Fruit fly (Drosophila melanogaster) whole organism, embryonic: ENCODE results near the gene Alg12.

ENCODE experiments used
- Bdp1 ChIP-seq: fragments of 200-800 bp; sonication (Bioruptor generic); optimal IDR thresholded peaks from 3 replicates; lab custom pipeline; 2016; ENCODE audit warnings: missing biosample characterization, missing genetic modification characterization
- Bgb ChIP-seq: fragments of 200-800 bp; sonication (Bioruptor generic); IDR thresholded peaks from 2 replicates; pipeline ENCODE4 v1.3.6; 2022; ENCODE audit warnings: missing biosample characterization, missing genetic modification characterization; ENCODE audit not compliant: partially characterized antibody
- CG10654 ChIP-seq: fragments of 200-800 bp; sonication (Bioruptor generic); optimal IDR thresholded peaks from 2 replicates; lab custom pipeline; 2016; ENCODE audit warnings: missing biosample characterization, missing genetic modification characterization
- CG12659 ChIP-seq: fragments of 200-800 bp; sonication (Bioruptor generic); optimal IDR thresholded peaks from 3 replicates; lab custom pipeline; 2017; ENCODE audit warnings: mild to moderate bottlenecking, missing biosample characterization, missing genetic modification reagents, missing genetic modification characterization
- CG15514 ChIP-seq: fragments of 200-800 bp; sonication (Bioruptor generic); optimal IDR thresholded peaks from 3 replicates; lab custom pipeline; 2017; ENCODE audit warnings: missing biosample characterization, missing genetic modification characterization, mild to moderate bottlenecking, moderate library complexity, missing genetic modification reagents
- CG16813 ChIP-seq: fragments of 200-800 bp; sonication (Bioruptor generic); IDR thresholded peaks from 3 replicates; pipeline ENCODE4 v1.3.6; 2022; ENCODE audit warnings: missing biosample characterization, missing genetic modification characterization; ENCODE audit not compliant: partially characterized antibody
- CG18262 ChIP-seq: fragments of 200-800 bp; optimal IDR thresholded peaks from 3 replicates; lab custom pipeline; 2019; ENCODE audit warnings: missing biosample characterization, mild to moderate bottlenecking, missing genetic modification characterization, moderate library complexity
- CG18764 ChIP-seq: fragments of 200-800 bp; sonication (Bioruptor generic); optimal IDR thresholded peaks from 3 replicates; lab custom pipeline; 2016; ENCODE audit warnings: missing biosample characterization, missing genetic modification characterization
- CG2889 ChIP-seq: fragments of 200-800 bp; sonication (Bioruptor generic); IDR thresholded peaks from 3 replicates; pipeline ENCODE4 v1.3.6; 2022; ENCODE audit warnings: missing biosample characterization, missing genetic modification characterization
- CG31224 ChIP-seq: fragments of 200-800 bp; sonication (Bioruptor generic); IDR thresholded peaks from 2 replicates; pipeline ENCODE4 v1.3.6; 2022; ENCODE audit warnings: missing biosample characterization, missing genetic modification characterization
- CG6689 ChIP-seq: fragments of 200-800 bp; sonication (Bioruptor generic); IDR thresholded peaks from 2 replicates; pipeline ENCODE4 v1.3.6; 2022; ENCODE audit warnings: missing biosample characterization, missing genetic modification characterization
- CG7963 ChIP-seq: fragments of 200-800 bp; sonication (Bioruptor generic); IDR thresholded peaks from 3 replicates; pipeline ENCODE4 v1.3.6; 2022; ENCODE audit warnings: missing biosample characterization, missing genetic modification characterization; ENCODE audit not compliant: partially characterized antibody
- CG7987 ChIP-seq: fragments of 200-800 bp; sonication (Bioruptor generic); optimal IDR thresholded peaks from 2 replicates; lab custom pipeline; 2018; ENCODE audit warnings: missing biosample characterization, mild to moderate bottlenecking, missing genetic modification characterization, moderate library complexity
- CG8944 ChIP-seq: fragments of 200-800 bp; sonication (Bioruptor generic); optimal IDR thresholded peaks from 3 replicates; lab custom pipeline; 2016; ENCODE audit warnings: missing biosample characterization, missing genetic modification characterization
- CHES-1-like ChIP-seq: fragments of 200-800 bp; sonication (Bioruptor generic); optimal IDR thresholded peaks from 2 replicates; lab custom pipeline; 2016; ENCODE audit warnings: missing biosample characterization, missing genetic modification characterization
- CkIIα-i1 ChIP-seq: fragments of 200-800 bp; sonication (Bioruptor generic); IDR thresholded peaks from 2 replicates; pipeline ENCODE4 v1.3.6; 2022; ENCODE audit warnings: missing biosample characterization, missing genetic modification characterization
- D ChIP-seq, 2 experiments: fragments of 200-800 bp in 1 of 2; fragments of >200 bp in 1 of 2; sonication (Bioruptor generic) in 1 of 2; optimal IDR thresholded peaks; 2 replicates in 1 of 2; 3 replicates in 1 of 2; lab custom pipeline; 2017; ENCODE audit warnings: mild to moderate bottlenecking in 1 of 2, missing biosample characterization in 1 of 2, missing genetic modification characterization in 1 of 2, missing genetic modification reagents in 1 of 2
- H2.0 ChIP-seq: fragments of 200-800 bp; sonication (Bioruptor generic); IDR thresholded peaks from 2 replicates; pipeline ENCODE4 v1.3.6; 2022; ENCODE audit warnings: missing biosample characterization, missing genetic modification characterization
- Hr51 ChIP-seq, 2 experiments: fragments of 200-800 bp; sonication (Bioruptor generic); optimal IDR thresholded peaks; 2 replicates in 1 of 2; 3 replicates in 1 of 2; lab custom pipeline; 2016 to 2018; ENCODE audit warnings: missing biosample characterization in 2 of 2, missing genetic modification characterization in 2 of 2, mild to moderate bottlenecking in 1 of 2, moderate library complexity in 1 of 2
- Jarid2 ChIP-seq: fragments of 200-800 bp; sonication (Bioruptor generic); optimal IDR thresholded peaks from 3 replicates; lab custom pipeline; 2017; ENCODE audit warnings: mild to moderate bottlenecking, missing biosample characterization, missing genetic modification reagents, missing genetic modification characterization
- Mes4 ChIP-seq: fragments of 200-800 bp; sonication (Bioruptor generic); optimal IDR thresholded peaks from 2 replicates; lab custom pipeline; 2016; ENCODE audit warnings: missing biosample characterization, missing genetic modification characterization
- NfI ChIP-seq: fragments of 200-800 bp; sonication (Bioruptor generic); optimal IDR thresholded peaks from 3 replicates; lab custom pipeline; 2018; ENCODE audit warnings: missing biosample characterization, mild to moderate bottlenecking, missing genetic modification characterization, moderate library complexity
- Pdp1 ChIP-seq, 2 experiments: fragments of 200-800 bp; sonication (Bioruptor generic); optimal IDR thresholded peaks; 3 replicates each; lab custom pipeline; 2016; ENCODE audit warnings: missing biosample characterization in 2 of 2, missing genetic modification characterization in 2 of 2, mild to moderate bottlenecking in 1 of 2, moderate library complexity in 1 of 2
- Six4 ChIP-seq: fragments of 200-800 bp; sonication (Bioruptor generic); optimal IDR thresholded peaks from 2 replicates; lab custom pipeline; 2016; ENCODE audit warnings: missing biosample characterization, missing genetic modification characterization
- Sox102F ChIP-seq: fragments of 200-800 bp; sonication (Bioruptor generic); optimal IDR thresholded peaks from 2 replicates; lab custom pipeline; 2018; ENCODE audit warnings: missing biosample characterization, mild to moderate bottlenecking, missing genetic modification characterization, moderate library complexity
- Usf ChIP-seq: fragments of 200-800 bp; sonication (Bioruptor generic); optimal IDR thresholded peaks from 2 replicates; lab custom pipeline; 2017; ENCODE audit warnings: missing genotype, missing biosample characterization, missing genetic modification characterization
- bbx ChIP-seq: fragments of 200-800 bp; sonication (Bioruptor generic); IDR thresholded peaks from 2 replicates; pipeline ENCODE4 v1.3.6; 2022; ENCODE audit warnings: missing biosample characterization, missing genetic modification characterization; ENCODE audit not compliant: partially characterized antibody
- br ChIP-seq: fragments of >200 bp; optimal IDR thresholded peaks from 2 replicates; lab custom pipeline; 2017
- crp ChIP-seq, 2 experiments: fragments of 200-800 bp; sonication (Bioruptor generic); optimal IDR thresholded peaks; 2 replicates in 1 of 2; 3 replicates in 1 of 2; lab custom pipeline; 2017; ENCODE audit warnings: missing biosample characterization in 2 of 2, missing genetic modification characterization in 2 of 2, mild to moderate bottlenecking in 1 of 2, moderate library complexity in 1 of 2
- cwo ChIP-seq: fragments of 200-800 bp; sonication (Bioruptor generic); optimal IDR thresholded peaks from 3 replicates; lab custom pipeline; 2017; ENCODE audit warnings: missing biosample characterization, missing genetic modification characterization, mild to moderate bottlenecking, moderate library complexity, missing genetic modification reagents
- dati ChIP-seq: fragments of 200-800 bp; sonication (Bioruptor generic); IDR thresholded peaks from 2 replicates; pipeline ENCODE4 v1.3.6; 2022; ENCODE audit warnings: missing biosample characterization, missing genetic modification characterization
- dm ChIP-seq: fragments of 200-800 bp; sonication (Bioruptor generic); optimal IDR thresholded peaks from 3 replicates; lab custom pipeline; 2016; ENCODE audit warnings: missing biosample characterization, missing genetic modification characterization
- dmrt11E ChIP-seq: fragments of 200-800 bp; sonication (Bioruptor generic); optimal IDR thresholded peaks from 3 replicates; lab custom pipeline; 2018; ENCODE audit warnings: missing biosample characterization, mild to moderate bottlenecking, missing genetic modification characterization, moderate library complexity
- emc ChIP-seq: fragments of 200-800 bp; sonication (Bioruptor generic); optimal IDR thresholded peaks from 2 replicates; lab custom pipeline; 2016; ENCODE audit warnings: missing biosample characterization, missing genetic modification characterization
- fd102C ChIP-seq: fragments of 200-800 bp; sonication (Bioruptor generic); optimal IDR thresholded peaks from 2 replicates; lab custom pipeline; 2018; ENCODE audit warnings: missing biosample characterization, mild to moderate bottlenecking, missing genetic modification characterization, moderate library complexity
- fd3F ChIP-seq: fragments of 200-800 bp; sonication (Bioruptor generic); optimal IDR thresholded peaks from 2 replicates; lab custom pipeline; 2018; ENCODE audit warnings: missing biosample characterization, mild to moderate bottlenecking, missing genetic modification characterization, moderate library complexity
- gfzf ChIP-seq: fragments of 200-800 bp; sonication (Bioruptor generic); optimal IDR thresholded peaks from 2 replicates; lab custom pipeline; 2016; ENCODE audit warnings: missing biosample characterization, mild to moderate bottlenecking, missing genetic modification characterization, moderate library complexity
- hkb ChIP-seq, 2 experiments: fragments of 200-800 bp in 1 of 2; fragments of >200 bp in 1 of 2; sonication (Bioruptor generic) in 1 of 2; IDR thresholded peaks in 1 of 2; optimal IDR thresholded peaks in 1 of 2; 2 replicates each; pipeline versions ENCODE4 v1.3.6 to Lab custom; 2017 to 2022; ENCODE audit warnings: missing biosample characterization in 1 of 2, missing genetic modification characterization in 1 of 2
- hth ChIP-seq: fragments of >200 bp; optimal IDR thresholded peaks from 2 replicates; lab custom pipeline; 2017; ENCODE audit warnings: inconsistent platforms
- jing ChIP-seq: fragments of 200-800 bp; sonication (Bioruptor generic); optimal IDR thresholded peaks from 2 replicates; lab custom pipeline; 2018; ENCODE audit warnings: missing biosample characterization, mild to moderate bottlenecking, missing genetic modification characterization
- kni ChIP-seq: fragments of 200-800 bp; sonication (Bioruptor generic); optimal IDR thresholded peaks from 3 replicates; lab custom pipeline; 2017; ENCODE audit warnings: mild to moderate bottlenecking, missing biosample characterization, missing genetic modification reagents, missing genetic modification characterization
- mam ChIP-seq: fragments of 200-800 bp; sonication (Bioruptor generic); optimal IDR thresholded peaks from 3 replicates; lab custom pipeline; 2016; ENCODE audit warnings: missing biosample characterization, missing genetic modification characterization
- pita ChIP-seq: fragments of 200-800 bp; sonication (Bioruptor generic); optimal IDR thresholded peaks from 2 replicates; lab custom pipeline; 2017; ENCODE audit warnings: missing biosample characterization, mild to moderate bottlenecking, missing genetic modification characterization
- seq ChIP-seq: fragments of 200-800 bp; sonication (Bioruptor generic); IDR thresholded peaks from 2 replicates; pipeline ENCODE4 v1.3.6; 2022; ENCODE audit warnings: missing biosample characterization, missing genetic modification characterization
- slp2 ChIP-seq: fragments of 200-800 bp; sonication (Bioruptor generic); optimal IDR thresholded peaks from 2 replicates; lab custom pipeline; 2016; ENCODE audit warnings: missing biosample characterization, missing genetic modification characterization
- tll ChIP-seq, 2 experiments: fragments of 200-800 bp in 1 of 2; fragments of >200 bp in 1 of 2; sonication (Bioruptor generic) in 1 of 2; optimal IDR thresholded peaks; 2 replicates each; lab custom pipeline; 2017 to 2019; ENCODE audit warnings: missing biosample characterization in 2 of 2, missing genetic modification characterization in 2 of 2, mild to moderate bottlenecking in 1 of 2, moderate library complexity in 1 of 2
- tup ChIP-seq: fragments of 200-800 bp; sonication (Bioruptor generic); optimal IDR thresholded peaks from 2 replicates; lab custom pipeline; 2016; ENCODE audit warnings: missing biosample characterization, mild to moderate bottlenecking, missing genetic modification characterization, moderate library complexity

Alg12 gene

dm6 chr3R:9793018-9793417, 36.7 kb downstream of the Alg12 start, which contains the start of gene CG8516 (continued):
- TF ChIP-seq br (lab: Kevin White, UChicago) (no peak), gfzf (GFP tag; lab: Kevin White, UChicago) (peak; percentile 93), CG8944 (GFP tag; lab: Kevin White, UChicago) (no peak), hth (lab: Kevin White, UChicago) (no peak), CG12659 (peak; percentile 57), fd102C (GFP tag; lab: Kevin White, UChicago) (no peak), Jarid2 (no peak), Pdp1 (GFP tag; optimal IDR thresholded peaks at IDR 0.05; lab: Kevin White, UChicago) (peak in 1 of 2 experiments; percentile 53), seq (GFP tag; lab: Robert Waterston, UW) (no peak), Mes4 (GFP tag; lab: Kevin White, UChicago) (no peak), tll (GFP tag; optimal IDR thresholded peaks at IDR 0.05; lab: Kevin White, UChicago) (no peak), CG6689 (GFP tag; lab: Robert Waterston, UW) (no peak), CHES-1-like (GFP tag; lab: Kevin White, UChicago) (no peak), Usf (GFP tag; lab: Kevin White, UChicago) (no peak), hkb (optimal IDR thresholded peaks at IDR 0.05; lab: Kevin White, UChicago) (no peak), hkb (GFP tag; IDR thresholded peaks at IDR 0.05; lab: Robert Waterston, UW) (peak; percentile 24; the same call in 1 of the 2 replicates), dm (GFP tag; lab: Kevin White, UChicago) (no peak), CG31224 (GFP tag; lab: Robert Waterston, UW) (no peak), pita (no peak), mam (GFP tag; lab: Kevin White, UChicago) (no peak), CG7987 (GFP tag; lab: Kevin White, UChicago) (no peak), H2.0 (GFP tag; lab: Robert Waterston, UW) (no peak), fd3F (GFP tag; lab: Kevin White, UChicago) (no peak), tup (GFP tag; lab: Kevin White, UChicago) (no peak), dati (no peak), slp2 (GFP tag; lab: Kevin White, UChicago) (no peak), NfI (GFP tag; lab: Kevin White, UChicago) (no peak)

dm6 chr3R:9800644-9801330, 44.5 kb downstream of the Alg12 start, which contains the start of the genes CG9467 and CG8526:
Gene CG9467, minus strand, starts transcription at chr3R:9801026.
Gene CG8526, plus strand, starts transcription at chr3R:9801280.
- no peak for TF ChIP-seq kni
- peak in 1 of 2 experiments; percentile 15 for TF ChIP-seq crp (GFP tag; optimal IDR thresholded peaks at IDR 0.05; lab: Kevin White, UChicago)
- peak; percentile 15 for TF ChIP-seq Bdp1 (GFP tag; lab: Kevin White, UChicago)
- TF ChIP-seq Hr51 (GFP tag; optimal IDR thresholded peaks at IDR 0.05; lab: Kevin White, UChicago), result no peak
- peak; percentile 71 for TF ChIP-seq dmrt11E (tag; lab: Kevin White, UChicago)
- no peak for TF ChIP-seq D (optimal IDR thresholded peaks at IDR 0.05; lab: Kevin White, UChicago)
- no peak for TF ChIP-seq D (GFP tag; optimal IDR thresholded peaks at IDR 0.05; lab: Kevin White, UChicago)
- TF ChIP-seq Six4, result peak; percentile 35
- peak; percentile 50 for TF ChIP-seq CG10654 (GFP tag; lab: Kevin White, UChicago)
- no peak for TF ChIP-seq jing
- peak; percentile 49; the same call in 2 of the 3 replicates for TF ChIP-seq CG7963 (GFP tag; lab: Robert Waterston, UW)
- TF ChIP-seq bbx (GFP tag; lab: Robert Waterston, UW), result peak; percentile 32; the same call in 1 of the 2 replicates
- no peak for TF ChIP-seq emc (GFP tag; lab: Kevin White, UChicago)
- no peak for TF ChIP-seq CG18764
- peak; percentile 51; the same call in 1 of the 2 replicates for TF ChIP-seq Bgb (GFP tag; lab: Robert Waterston, UW)
- peak; percentile 69; the same call in 2 of the 3 replicates for TF ChIP-seq CG2889 (GFP tag; lab: Robert Waterston, UW)
- no peak for TF ChIP-seq CkIIα-i1 (GFP tag; lab: Robert Waterston, UW)
- TF ChIP-seq Sox102F (GFP tag; lab: Kevin White, UChicago), result no peak
- TF ChIP-seq cwo (GFP tag; lab: Kevin White, UChicago), result no peak
- TF ChIP-seq CG18262, result peak; percentile 69
- TF ChIP-seq CG15514 (GFP tag; lab: Kevin White, UChicago), result peak; percentile 61
- TF ChIP-seq CG16813 (GFP tag; lab: Robert Waterston, UW), result peak; percentile 81
